Worm (Caenorhabditis elegans) whole organism, L4 larva: Measurements from ENCODE around the gene rip-1.

Experiments used
- D1046.2 ChIP-seq: fragments of 200-800 bp; sonication (Bioruptor generic); IDR thresholded peaks from 2 replicates; pipeline ENCODE4 v1.3.6; 2022; ENCODE audit warnings: missing genetic modification characterization, missing compliant biosample characterization
- Y5F2A.4 ChIP-seq: fragments of 200-800 bp; sonication (Bioruptor generic); optimal IDR thresholded peaks from 2 replicates; lab custom pipeline; 2018; ENCODE audit warnings: mild to moderate bottlenecking, missing genetic modification characterization, missing compliant biosample characterization
- ZK337.2 ChIP-seq: fragments of 200-800 bp; sonication (Bioruptor generic); IDR thresholded peaks from 2 replicates; pipeline ENCODE4 v1.3.6; 2022; ENCODE audit warnings: missing genetic modification reagents, missing genetic modification characterization, missing compliant biosample characterization
- attf-4 ChIP-seq: sonication (generic microtip); optimal IDR thresholded peaks from 3 replicates; lab custom pipeline; 2017; ENCODE audit warnings: missing biosample characterization, missing genetic modification characterization
- ceh-32 ChIP-seq: sonication (generic microtip); optimal IDR thresholded peaks from 2 replicates; lab custom pipeline; 2016; ENCODE audit warnings: mild to moderate bottlenecking, missing genetic modification characterization, missing compliant biosample characterization; ENCODE audit not compliant: poor library complexity
- ceh-44 ChIP-seq: fragments of 200-800 bp; sonication (Bioruptor generic); IDR thresholded peaks from 2 replicates; pipeline ENCODE4 v1.3.6; 2022; ENCODE audit warnings: missing genetic modification reagents, missing genetic modification characterization, missing compliant biosample characterization
- daf-16 ChIP-seq, 3 experiments: sonication (generic microtip); optimal IDR thresholded peaks; 2 replicates each; lab custom pipeline; 2016 to 2017; ENCODE audit warnings: missing genetic modification characterization in 3 of 3, missing genetic modification reagents in 3 of 3, mild to moderate bottlenecking in 2 of 3, missing compliant biosample characterization in 2 of 3, missing biosample characterization in 1 of 3, moderate library complexity in 1 of 3
- daf-8 ChIP-seq: fragments of 200-800 bp; sonication (Bioruptor generic); IDR thresholded peaks from 2 replicates; pipeline ENCODE4 v1.3.6; 2022; ENCODE audit warnings: missing genetic modification characterization, missing compliant biosample characterization
- dmd-6 ChIP-seq: fragments of 200-800 bp; sonication (Bioruptor generic); IDR thresholded peaks from 2 replicates; pipeline ENCODE4 v1.3.6; 2022; ENCODE audit warnings: missing genetic modification reagents, missing genetic modification characterization, missing compliant biosample characterization
- dmd-9 ChIP-seq: fragments of 200-800 bp; sonication (Bioruptor generic); IDR thresholded peaks from 2 replicates; pipeline ENCODE4 v1.3.6; 2022; ENCODE audit warnings: missing genetic modification reagents, missing genetic modification characterization, missing compliant biosample characterization
- dve-1 ChIP-seq: sonication (generic microtip); optimal IDR thresholded peaks from 2 replicates; lab custom pipeline; 2017; ENCODE audit warnings: antibody characterized with exemption, mild to moderate bottlenecking, missing genetic modification characterization, missing compliant biosample characterization; ENCODE audit not compliant: insufficient read depth
- egl-27 ChIP-seq: sonication (generic microtip); optimal IDR thresholded peaks from 3 replicates; lab custom pipeline; 2017; ENCODE audit warnings: missing biosample characterization, missing genetic modification reagents, missing genetic modification characterization
- egl-43 ChIP-seq: fragments of 200-800 bp; sonication (Bioruptor generic); IDR thresholded peaks from 2 replicates; pipeline ENCODE4 v1.3.6; 2022; ENCODE audit warnings: missing genetic modification reagents, missing genetic modification characterization, missing compliant biosample characterization
- hif-1 ChIP-seq, 2 experiments: sonication (generic microtip); optimal IDR thresholded peaks; 2 replicates each; lab custom pipeline; 2016 to 2017; ENCODE audit warnings: missing compliant biosample characterization in 2 of 2, missing genetic modification characterization in 2 of 2, missing genetic modification reagents in 2 of 2, missing genotype in 2 of 2, mild to moderate bottlenecking in 1 of 2
- hlh-11 ChIP-seq: fragments of 200-800 bp; sonication (Bioruptor generic); optimal IDR thresholded peaks from 2 replicates; lab custom pipeline; 2018; ENCODE audit warnings: mild to moderate bottlenecking, missing genetic modification characterization, missing compliant biosample characterization
- lin-1 ChIP-seq: fragments of 200-800 bp; sonication (Bioruptor generic); IDR thresholded peaks from 2 replicates; pipeline ENCODE4 v1.3.6; 2022; ENCODE audit warnings: missing genetic modification reagents, missing genetic modification characterization, missing compliant biosample characterization
- lin-13 ChIP-seq: fragments of 150-350 bp; optimal IDR thresholded peaks from 2 replicates; lab custom pipeline; 2014; ENCODE audit warnings: missing biosample characterization, missing genetic modification reagents, missing genetic modification characterization
- lin-38 ChIP-seq: fragments of 200-800 bp; sonication (Bioruptor generic); IDR thresholded peaks from 2 replicates; pipeline ENCODE4 v1.3.6; 2022; ENCODE audit warnings: missing genetic modification reagents, missing genetic modification characterization, missing compliant biosample characterization
- madf-5 ChIP-seq, 2 experiments: fragments of 200-800 bp; sonication (Bioruptor generic); IDR thresholded peaks; 2 replicates each; pipeline ENCODE4 v1.3.6; 2022; ENCODE audit warnings: missing compliant biosample characterization in 2 of 2, missing genetic modification characterization in 2 of 2
- madf-9 ChIP-seq: fragments of 200-800 bp; sonication (Bioruptor generic); conservative IDR thresholded peaks from 2 replicates; pipeline ENCODE4 v1.3.6; 2022; ENCODE audit warnings: missing genetic modification reagents, missing genetic modification characterization, missing compliant biosample characterization
- mxl-3 ChIP-seq: fragments of 200-800 bp; sonication (Bioruptor generic); optimal IDR thresholded peaks from 2 replicates; lab custom pipeline; 2018; ENCODE audit warnings: mild to moderate bottlenecking, missing genetic modification characterization, missing compliant biosample characterization
- nhr-10 ChIP-seq: fragments of 150-350 bp; optimal IDR thresholded peaks from 2 replicates; lab custom pipeline; 2014; ENCODE audit warnings: missing biosample characterization, missing genetic modification characterization
- nhr-25 ChIP-seq: sonication (generic microtip); optimal IDR thresholded peaks from 2 replicates; lab custom pipeline; 2017; ENCODE audit warnings: missing genetic modification characterization, mild to moderate bottlenecking, missing compliant biosample characterization, antibody characterized with exemption, moderate library complexity, borderline replicate concordance; ENCODE audit not compliant: insufficient read depth
- nhr-28 ChIP-seq: fragments of 150-350 bp; optimal IDR thresholded peaks from 2 replicates; lab custom pipeline; 2014; ENCODE audit warnings: missing biosample characterization, missing genetic modification characterization
- nhr-48 ChIP-seq: sonication (generic microtip); optimal IDR thresholded peaks from 2 replicates; lab custom pipeline; 2016; ENCODE audit warnings: mild to moderate bottlenecking, missing genetic modification characterization, missing compliant biosample characterization
- nhr-77 ChIP-seq: fragments of 150-350 bp; optimal IDR thresholded peaks from 2 replicates; lab custom pipeline; 2014; ENCODE audit warnings: missing biosample characterization, missing genetic modification characterization
- php-3 ChIP-seq: fragments of 200-800 bp; sonication (Bioruptor generic); IDR thresholded peaks from 2 replicates; pipeline ENCODE4 v1.3.6; 2022; ENCODE audit warnings: missing genetic modification reagents, missing genetic modification characterization, missing compliant biosample characterization
- pqm-1 ChIP-seq: sonication (generic microtip); optimal IDR thresholded peaks from 2 replicates; lab custom pipeline; 2017; ENCODE audit warnings: missing biosample characterization, missing genetic modification characterization
- sdz-12 ChIP-seq: fragments of 200-800 bp; sonication (Bioruptor generic); optimal IDR thresholded peaks from 2 replicates; lab custom pipeline; 2018; ENCODE audit warnings: mild to moderate bottlenecking, missing genetic modification characterization, missing compliant biosample characterization
- snpc-1.2 ChIP-seq: fragments of 200-800 bp; sonication (Bioruptor generic); IDR thresholded peaks from 2 replicates; pipeline ENCODE4 v1.3.6; 2022; ENCODE audit warnings: missing genetic modification reagents, missing genetic modification characterization, missing compliant biosample characterization
- snpc-4 ChIP-seq: fragments of 150-350 bp; optimal IDR thresholded peaks from 2 replicates; lab custom pipeline; 2014; ENCODE audit warnings: missing biosample characterization, missing genetic modification characterization
- spr-3 ChIP-seq: fragments of 200-800 bp; sonication (Bioruptor generic); optimal IDR thresholded peaks from 2 replicates; lab custom pipeline; 2018; ENCODE audit warnings: mild to moderate bottlenecking, missing genetic modification characterization, missing compliant biosample characterization
- tag-97 ChIP-seq: fragments of 200-800 bp; sonication (Bioruptor generic); IDR thresholded peaks from 2 replicates; pipeline ENCODE4 v1.3.6; 2022; ENCODE audit warnings: missing genetic modification characterization, missing compliant biosample characterization
- unc-62 ChIP-seq, 3 experiments: fragments of 150-350 bp in 1 of 3; sonication (generic microtip); optimal IDR thresholded peaks in 2 of 3; peaks in 1 of 3; 1 replicate in 1 of 3; 2 replicates in 2 of 3; lab custom pipeline; 2014 to 2017; ENCODE audit warnings: missing biosample characterization in 3 of 3, missing genetic modification characterization in 3 of 3, missing genetic modification reagents in 3 of 3, missing genotype in 1 of 3

Gene rip-1

ce11 chrIII:10258641-10259040 is at the start of gene rip-1:
rip-1 (minus strand) TSS chrIII:10258741.
- no peak for TF ChIP-seq sdz-12 (GFP tag; lab: Kevin White, UChicago)
- no peak for TF ChIP-seq daf-16 (GFP tag; optimal IDR thresholded peaks at IDR 0.05; lab: Kevin White, UChicago)
- TF ChIP-seq daf-16 (tag; optimal IDR thresholded peaks at IDR 0.05; lab: Kevin White, UChicago) = no peak
- TF ChIP-seq lin-38 (GFP tag; lab: Robert Waterston, UW) = no peak
- no peak for TF ChIP-seq mxl-3 (GFP tag; lab: Kevin White, UChicago)
- no peak for TF ChIP-seq tag-97 (GFP tag; lab: Robert Waterston, UW)
- TF ChIP-seq ZK337.2 = no peak
- no peak for TF ChIP-seq ceh-44
- no peak for TF ChIP-seq hif-1 (tag; optimal IDR thresholded peaks at IDR 0.05; lab: Kevin White, UChicago)
- no peak for TF ChIP-seq nhr-48 (tag; lab: Kevin White, UChicago)
- no peak for TF ChIP-seq hlh-11
- TF ChIP-seq, all 104 proteins: peak for 0

ce11 chrIII:10306049-10306448 is 47.5 kb upstream of the rip-1 start, which contains the start of gene T07A5.1:
T07A5.1 (minus strand) TSS chrIII:10306197.
- TF ChIP-seq egl-43 (no peak), nhr-77 (tag; lab: Kevin White, UChicago) (no peak), lin-13 (no peak), ZK337.2 (no peak), egl-27 (no peak), snpc-1.2 (GFP tag; lab: Robert Waterston, UW) (no peak), spr-3 (GFP tag; lab: Kevin White, UChicago) (no peak), dmd-9 (GFP tag; lab: Robert Waterston, UW) (no peak), snpc-4 (tag; lab: Kevin White, UChicago) (no peak), D1046.2 (no peak), madf-9 (no peak), mxl-3 (GFP tag; lab: Kevin White, UChicago) (no peak), php-3 (GFP tag; lab: Robert Waterston, UW) (no peak), dve-1 (no peak), madf-5 (GFP tag; IDR thresholded peaks at IDR 0.05; lab: Robert Waterston, UW) (no peak), Y5F2A.4 (no peak), nhr-10 (tag; lab: Kevin White, UChicago) (no peak), daf-8 (GFP tag; lab: Robert Waterston, UW) (no peak), hlh-11 (no peak), attf-4 (tag; lab: Kevin White, UChicago) (no peak)

ce11 chrIII:10305295-10305694 is 46.8 kb upstream of the rip-1 start:
- TF ChIP-seq php-3 (GFP tag; lab: Robert Waterston, UW) = 0 out of 2 replicates have a peak, but pooled peaks have one; percentile 39
- peak; percentile 34 for TF ChIP-seq nhr-28 (tag; lab: Kevin White, UChicago)
- TF ChIP-seq ceh-32 = no peak
- TF ChIP-seq pqm-1 (tag; lab: Kevin White, UChicago) = peak; percentile 58
- TF ChIP-seq lin-1 = 0 out of 2 replicates have a peak, but pooled peaks have one; percentile 33
- no peak for TF ChIP-seq nhr-25
- peak; percentile 21; the same call in 1 of the 2 replicates for TF ChIP-seq dmd-6

ce11 chrIII:10300078-10300477 is 41.5 kb upstream of the rip-1 start, which contains the start of gene vglu-3:
vglu-3 (plus strand) TSS chrIII:10300378.
- TF ChIP-seq daf-16 (GFP tag; optimal IDR thresholded peaks at IDR 0.05; lab: Kevin White, UChicago) (no peak), daf-16 (tag; optimal IDR thresholded peaks at IDR 0.05; lab: Kevin White, UChicago) (no peak), unc-62 (GFP tag; optimal IDR thresholded peaks at IDR 0.05 in 1 of 2; lab: Kevin White, UChicago) (peak in 1 of 2 experiments; percentile 72), unc-62 (tag; optimal IDR thresholded peaks at IDR 0.05; lab: Kevin White, UChicago) (no peak)
